Fruit fly (Drosophila melanogaster) whole organism, embryonic: ENCODE measurements around the gene CBP.

Source experiments
- B-H2 ChIP-seq: fragments of 200-800 bp; sonication (Bioruptor generic); optimal IDR thresholded peaks from 2 replicates; lab custom pipeline; 2018; ENCODE audit warnings: missing biosample characterization, mild to moderate bottlenecking, missing genetic modification characterization
- Bdp1 ChIP-seq: fragments of 200-800 bp; sonication (Bioruptor generic); optimal IDR thresholded peaks from 3 replicates; lab custom pipeline; 2016; ENCODE audit warnings: missing biosample characterization, missing genetic modification characterization
- C15 ChIP-seq: fragments of 200-800 bp; sonication (Bioruptor generic); IDR thresholded peaks from 3 replicates; pipeline ENCODE4 v1.3.6; 2022; ENCODE audit warnings: missing biosample characterization, missing genetic modification characterization
- CG1024 ChIP-seq: fragments of 200-800 bp; sonication (Bioruptor generic); IDR thresholded peaks from 2 replicates; pipeline ENCODE4 v1.3.6; 2022; ENCODE audit warnings: missing biosample characterization, missing genetic modification characterization
- CG10321 ChIP-seq: fragments of 200-800 bp; sonication (Bioruptor generic); IDR thresholded peaks from 2 replicates; pipeline ENCODE4 v1.3.6; 2022; ENCODE audit warnings: missing biosample characterization, missing genetic modification characterization
- CG12236 ChIP-seq: fragments of 200-800 bp; sonication (Bioruptor generic); optimal IDR thresholded peaks from 2 replicates; lab custom pipeline; 2016; ENCODE audit warnings: missing biosample characterization, missing genetic modification characterization
- CG12769 ChIP-seq: fragments of 200-800 bp; sonication (Bioruptor generic); optimal IDR thresholded peaks from 2 replicates; lab custom pipeline; 2019; ENCODE audit warnings: missing biosample characterization, mild to moderate bottlenecking, missing genetic modification characterization, moderate library complexity
- CG13123 ChIP-seq: fragments of 200-800 bp; sonication (Bioruptor generic); optimal IDR thresholded peaks from 2 replicates; lab custom pipeline; 2016; ENCODE audit warnings: missing biosample characterization, missing genetic modification characterization
- CG14667 ChIP-seq: fragments of 200-800 bp; sonication (Bioruptor generic); IDR thresholded peaks from 2 replicates; pipeline ENCODE4 v1.3.6; 2022; ENCODE audit warnings: missing biosample characterization, missing genetic modification characterization
- CG14710 ChIP-seq: fragments of 200-800 bp; sonication (Bioruptor generic); optimal IDR thresholded peaks from 3 replicates; lab custom pipeline; 2019; ENCODE audit warnings: missing biosample characterization, mild to moderate bottlenecking, missing genetic modification characterization, moderate library complexity
- CG16779 ChIP-seq: fragments of 200-800 bp; sonication (Bioruptor generic); IDR thresholded peaks from 2 replicates; pipeline ENCODE4 v1.3.6; 2022; ENCODE audit warnings: missing biosample characterization, missing genetic modification characterization
- CG16815 ChIP-seq: fragments of 200-800 bp; sonication (Bioruptor generic); optimal IDR thresholded peaks from 3 replicates; lab custom pipeline; 2017; ENCODE audit warnings: missing biosample characterization, mild to moderate bottlenecking, missing genetic modification characterization
- CG17912 ChIP-seq: fragments of 200-800 bp; sonication (Bioruptor generic); optimal IDR thresholded peaks from 2 replicates; lab custom pipeline; 2018; ENCODE audit warnings: missing biosample characterization, mild to moderate bottlenecking, missing genetic modification characterization
- CG18599 ChIP-seq: fragments of 200-800 bp; sonication (Bioruptor generic); optimal IDR thresholded peaks from 3 replicates; lab custom pipeline; 2017; ENCODE audit warnings: missing biosample characterization, missing genetic modification characterization, mild to moderate bottlenecking, moderate library complexity, missing genetic modification reagents
- CG2120 ChIP-seq: fragments of 200-800 bp; sonication (Bioruptor generic); optimal IDR thresholded peaks from 3 replicates; lab custom pipeline; 2016; ENCODE audit warnings: missing biosample characterization, missing genetic modification characterization
- CG33557 ChIP-seq: fragments of 200-800 bp; sonication (Bioruptor generic); optimal IDR thresholded peaks from 2 replicates; lab custom pipeline; 2019; ENCODE audit warnings: missing biosample characterization, mild to moderate bottlenecking, missing genetic modification characterization, moderate library complexity
- CG6791 ChIP-seq: fragments of 200-800 bp; sonication (Bioruptor generic); IDR thresholded peaks from 3 replicates; pipeline ENCODE4 v1.3.6; 2022; ENCODE audit warnings: missing biosample characterization, missing genetic modification characterization; ENCODE audit not compliant: partially characterized antibody
- CrebB ChIP-seq: fragments of 200-800 bp; sonication (Bioruptor generic); optimal IDR thresholded peaks from 3 replicates; lab custom pipeline; 2018; ENCODE audit warnings: missing biosample characterization, mild to moderate bottlenecking, missing genetic modification characterization
- D19A ChIP-seq: fragments of 200-800 bp; optimal IDR thresholded peaks from 3 replicates; lab custom pipeline; 2019; ENCODE audit warnings: missing biosample characterization, mild to moderate bottlenecking, missing genetic modification characterization, moderate library complexity
- Doc2 ChIP-seq: fragments of 200-800 bp; sonication (Bioruptor generic); IDR thresholded peaks from 2 replicates; pipeline ENCODE4 v1.3.6; 2022; ENCODE audit warnings: missing biosample characterization, missing genetic modification characterization
- E2f1 ChIP-seq: fragments of 200-800 bp; sonication (Bioruptor generic); IDR thresholded peaks from 2 replicates; pipeline ENCODE4 v1.3.6; 2022; ENCODE audit warnings: missing biosample characterization, missing genetic modification characterization
- Fer2 ChIP-seq: fragments of 200-800 bp; sonication (Bioruptor generic); optimal IDR thresholded peaks from 2 replicates; lab custom pipeline; 2018; ENCODE audit warnings: missing biosample characterization, mild to moderate bottlenecking, missing genetic modification characterization, moderate library complexity
- Max ChIP-seq: fragments of 200-800 bp; sonication (Bioruptor generic); optimal IDR thresholded peaks from 2 replicates; lab custom pipeline; 2016; ENCODE audit warnings: missing biosample characterization, mild to moderate bottlenecking, missing genetic modification characterization
- Mes4 ChIP-seq: fragments of 200-800 bp; sonication (Bioruptor generic); optimal IDR thresholded peaks from 2 replicates; lab custom pipeline; 2016; ENCODE audit warnings: missing biosample characterization, missing genetic modification characterization
- Nf-YC ChIP-seq: fragments of 200-800 bp; optimal IDR thresholded peaks from 3 replicates; lab custom pipeline; 2019; ENCODE audit warnings: missing biosample characterization, mild to moderate bottlenecking, missing genetic modification characterization, moderate library complexity
- Opbp ChIP-seq: fragments of 200-800 bp; sonication (Bioruptor generic); IDR thresholded peaks from 3 replicates; pipeline ENCODE4 v1.3.6; 2022; ENCODE audit warnings: missing biosample characterization, missing genetic modification characterization; ENCODE audit not compliant: partially characterized antibody
- Sox102F ChIP-seq: fragments of 200-800 bp; sonication (Bioruptor generic); optimal IDR thresholded peaks from 2 replicates; lab custom pipeline; 2018; ENCODE audit warnings: missing biosample characterization, mild to moderate bottlenecking, missing genetic modification characterization, moderate library complexity
- Sry-β ChIP-seq: fragments of 200-800 bp; sonication (Bioruptor generic); optimal IDR thresholded peaks from 2 replicates; lab custom pipeline; 2018; ENCODE audit warnings: missing biosample characterization, mild to moderate bottlenecking, missing genetic modification characterization, moderate library complexity
- az2 ChIP-seq: fragments of 200-800 bp; sonication (Bioruptor generic); optimal IDR thresholded peaks from 3 replicates; lab custom pipeline; 2016; ENCODE audit warnings: missing biosample characterization, missing genetic modification characterization
- caup ChIP-seq: fragments of 200-800 bp; sonication (Bioruptor generic); optimal IDR thresholded peaks from 3 replicates; lab custom pipeline; 2017; ENCODE audit warnings: missing biosample characterization, mild to moderate bottlenecking, missing genetic modification characterization, moderate library complexity; ENCODE audit not compliant: severe bottlenecking
- chinmo ChIP-seq: fragments of 200-800 bp; sonication (Bioruptor generic); IDR thresholded peaks from 4 replicates; pipeline ENCODE4 v1.3.6; 2022; ENCODE audit warnings: missing biosample characterization, missing genetic modification characterization; ENCODE audit not compliant: partially characterized antibody
- corto ChIP-seq: fragments of 200-800 bp; sonication (Bioruptor generic); optimal IDR thresholded peaks from 2 replicates; lab custom pipeline; 2016; ENCODE audit warnings: missing biosample characterization, mild to moderate bottlenecking, missing genetic modification characterization, moderate library complexity
- da ChIP-seq: fragments of 200-800 bp; sonication (Bioruptor generic); optimal IDR thresholded peaks from 2 replicates; lab custom pipeline; 2016; ENCODE audit warnings: missing biosample characterization, missing genetic modification characterization
- grn ChIP-seq: fragments of 200-800 bp; sonication (Bioruptor generic); optimal IDR thresholded peaks from 3 replicates; lab custom pipeline; 2017; ENCODE audit warnings: missing biosample characterization, missing genetic modification characterization
- her ChIP-seq: fragments of 200-800 bp; sonication (Bioruptor generic); optimal IDR thresholded peaks from 2 replicates; lab custom pipeline; 2016; ENCODE audit warnings: missing biosample characterization, missing genetic modification characterization
- hkb ChIP-seq, 2 experiments: fragments of 200-800 bp in 1 of 2; fragments of >200 bp in 1 of 2; sonication (Bioruptor generic) in 1 of 2; IDR thresholded peaks in 1 of 2; optimal IDR thresholded peaks in 1 of 2; 2 replicates each; pipeline versions ENCODE4 v1.3.6 to Lab custom; 2017 to 2022; ENCODE audit warnings: missing biosample characterization in 1 of 2, missing genetic modification characterization in 1 of 2
- jumu ChIP-seq: fragments of 200-800 bp; sonication (Bioruptor generic); optimal IDR thresholded peaks from 3 replicates; lab custom pipeline; 2016; ENCODE audit warnings: missing biosample characterization, missing genetic modification characterization
- ken ChIP-seq: fragments of 200-800 bp; sonication (Bioruptor generic); IDR thresholded peaks from 3 replicates; pipeline ENCODE4 v1.3.6; 2022; ENCODE audit warnings: missing biosample characterization, missing genetic modification characterization
- kni ChIP-seq: fragments of 200-800 bp; sonication (Bioruptor generic); optimal IDR thresholded peaks from 3 replicates; lab custom pipeline; 2017; ENCODE audit warnings: mild to moderate bottlenecking, missing biosample characterization, missing genetic modification reagents, missing genetic modification characterization
- knrl ChIP-seq: fragments of 200-800 bp; sonication (Bioruptor generic); IDR thresholded peaks from 3 replicates; pipeline ENCODE4 v1.3.6; 2022; ENCODE audit warnings: missing biosample characterization, missing genetic modification characterization; ENCODE audit not compliant: partially characterized antibody
- oc ChIP-seq: fragments of 200-800 bp; sonication (Bioruptor generic); optimal IDR thresholded peaks from 2 replicates; lab custom pipeline; 2018; ENCODE audit warnings: missing biosample characterization, mild to moderate bottlenecking, missing genetic modification characterization, moderate library complexity
- onecut ChIP-seq: fragments of 200-800 bp; sonication (Bioruptor generic); IDR thresholded peaks from 2 replicates; pipeline ENCODE4 v1.3.6; 2022; ENCODE audit warnings: missing biosample characterization, missing genetic modification characterization
- pita ChIP-seq: fragments of 200-800 bp; sonication (Bioruptor generic); optimal IDR thresholded peaks from 2 replicates; lab custom pipeline; 2017; ENCODE audit warnings: missing biosample characterization, mild to moderate bottlenecking, missing genetic modification characterization
- pnt ChIP-seq: fragments of 200-800 bp; sonication (Bioruptor generic); optimal IDR thresholded peaks from 3 replicates; lab custom pipeline; 2016; ENCODE audit warnings: missing biosample characterization, missing genetic modification characterization
- psq ChIP-seq: fragments of 200-800 bp; sonication (Bioruptor generic); optimal IDR thresholded peaks from 2 replicates; lab custom pipeline; 2017; ENCODE audit warnings: missing biosample characterization, missing genetic modification characterization
- sens-2 ChIP-seq: fragments of 200-800 bp; sonication (Bioruptor generic); IDR thresholded peaks from 2 replicates; pipeline ENCODE4 v1.3.6; 2022; ENCODE audit warnings: missing biosample characterization, missing genetic modification characterization
- sug ChIP-seq: fragments of 200-800 bp; optimal IDR thresholded peaks from 2 replicates; lab custom pipeline; 2019; ENCODE audit warnings: missing biosample characterization, mild to moderate bottlenecking, missing genetic modification characterization, moderate library complexity
- tup ChIP-seq: fragments of 200-800 bp; sonication (Bioruptor generic); optimal IDR thresholded peaks from 2 replicates; lab custom pipeline; 2016; ENCODE audit warnings: missing biosample characterization, mild to moderate bottlenecking, missing genetic modification characterization, moderate library complexity
- yki ChIP-seq: fragments of >200 bp; optimal IDR thresholded peaks from 3 replicates; lab custom pipeline; 2018
- zfh1 ChIP-seq: fragments of 200-800 bp; sonication (Bioruptor generic); IDR thresholded peaks from 3 replicates; pipeline ENCODE4 v1.3.6; 2022; ENCODE audit warnings: missing biosample characterization, missing genetic modification characterization

Gene CBP

dm6 chrX:7332493-7332892 lies 4.7 kb upstream of the CBP start (continued):
- TF ChIP-seq Nf-YC (tag; lab: Kevin White, UChicago), result peak; percentile 82
- TF ChIP-seq onecut (GFP tag; lab: Robert Waterston, UW), result no peak
- TF ChIP-seq chinmo, result no peak
- 0 out of 2 replicates have a peak, but pooled peaks have one; percentile 35 for TF ChIP-seq CG16779 (GFP tag; lab: Robert Waterston, UW)
- no peak for TF ChIP-seq hkb (optimal IDR thresholded peaks at IDR 0.05; lab: Kevin White, UChicago)
- TF ChIP-seq hkb (GFP tag; IDR thresholded peaks at IDR 0.05; lab: Robert Waterston, UW), result peak; percentile 70
- peak; percentile 77 for TF ChIP-seq her (GFP tag; lab: Kevin White, UChicago)
- no peak for TF ChIP-seq psq (GFP tag; lab: Kevin White, UChicago)
- no peak for TF ChIP-seq D19A (tag; lab: Kevin White, UChicago)
- peak; percentile 34 for TF ChIP-seq Max (GFP tag; lab: Kevin White, UChicago)
- no peak for TF ChIP-seq CG6791 (GFP tag; lab: Robert Waterston, UW)
- TF ChIP-seq ken (GFP tag; lab: Robert Waterston, UW), result 0 out of 3 replicates have a peak, but pooled peaks have one; percentile 41
- TF ChIP-seq CG10321, result no peak
- TF ChIP-seq Doc2 (GFP tag; lab: Robert Waterston, UW), result no peak
- TF ChIP-seq CG14667 (GFP tag; lab: Robert Waterston, UW), result 0 out of 2 replicates have a peak, but pooled peaks have one; percentile 22
- peak; percentile 26 for TF ChIP-seq Bdp1 (GFP tag; lab: Kevin White, UChicago)
- peak; percentile 62 for TF ChIP-seq sug
- TF ChIP-seq CrebB (tag; lab: Kevin White, UChicago), result peak; percentile 13
- peak; percentile 21 for TF ChIP-seq oc (tag; lab: Kevin White, UChicago)
- TF ChIP-seq CG16815 (GFP tag; lab: Kevin White, UChicago), result peak; percentile 10
- no peak for TF ChIP-seq CG1024 (GFP tag; lab: Robert Waterston, UW)
- TF ChIP-seq Fer2 (tag; lab: Kevin White, UChicago), result peak; percentile 16
- TF ChIP-seq Mes4 (GFP tag; lab: Kevin White, UChicago), result peak; percentile 47
- peak; percentile 46 for TF ChIP-seq E2f1
- peak; percentile 26 for TF ChIP-seq B-H2 (GFP tag; lab: Kevin White, UChicago)
- no peak for TF ChIP-seq pita (GFP tag; lab: Kevin White, UChicago)
- TF ChIP-seq knrl (GFP tag; lab: Robert Waterston, UW), result no peak
- 0 out of 3 replicates have a peak, but pooled peaks have one; percentile 12 for TF ChIP-seq zfh1 (GFP tag; lab: Robert Waterston, UW)
- no peak for TF ChIP-seq CG17912 (GFP tag; lab: Kevin White, UChicago)
- peak; percentile 43 for TF ChIP-seq jumu (GFP tag; lab: Kevin White, UChicago)
- peak; percentile 24 for TF ChIP-seq tup (GFP tag; lab: Kevin White, UChicago)
- TF ChIP-seq C15, result no peak
- TF ChIP-seq pnt (GFP tag; lab: Kevin White, UChicago), result peak; percentile 45
- TF ChIP-seq Sry-β (GFP tag; lab: Kevin White, UChicago), result no peak
- no peak for TF ChIP-seq sens-2 (GFP tag; lab: Robert Waterston, UW)
- TF ChIP-seq caup (GFP tag; lab: Kevin White, UChicago), result peak; percentile 76
- no peak for TF ChIP-seq CG13123
- TF ChIP-seq CG12236 (GFP tag; lab: Kevin White, UChicago), result no peak
- TF ChIP-seq Opbp (GFP tag; lab: Robert Waterston, UW), result no peak
- TF ChIP-seq grn (GFP tag; lab: Kevin White, UChicago), result no peak
- TF ChIP-seq CG18599 (GFP tag; lab: Kevin White, UChicago), result peak; percentile 84
- TF ChIP-seq yki (lab: Kevin White, UChicago), result no peak
- no peak for TF ChIP-seq CG14710 (tag; lab: Kevin White, UChicago)
- TF ChIP-seq az2 (GFP tag; lab: Kevin White, UChicago), result peak; percentile 56
- no peak for TF ChIP-seq corto
- TF ChIP-seq kni (GFP tag; lab: Kevin White, UChicago), result no peak
- TF ChIP-seq CG12769, result peak; percentile 84
- no peak for TF ChIP-seq CG33557 (GFP tag; lab: Kevin White, UChicago)
- no peak for TF ChIP-seq da
- TF ChIP-seq Sox102F (GFP tag; lab: Kevin White, UChicago), result peak; percentile 53
- peak; percentile 89 for TF ChIP-seq CG2120 (GFP tag; lab: Kevin White, UChicago)
